Worm (Caenorhabditis elegans): ENCODE results near the gene srj-25.

- TF ChIP-seq flt-1 (GFP tag; IDR thresholded peaks at IDR 0.05) (no peak), klf-2 (GFP tag; conservative IDR thresholded peaks at IDR 0.05) (no peak), med-1 (GFP tag; optimal IDR thresholded peaks at IDR 0.05; ENCODE audit: insufficient read depth) (no peak), ztf-29 (GFP tag; IDR thresholded peaks at IDR 0.05) (no peak), ztf-23 (GFP tag; IDR thresholded peaks at IDR 0.05) (no peak)
These were observed 2.7 kb upstream of the srj-25 start, which contains the start of gene srj-24 for ce11 chrV:738770-739169.

Data from whole organism, midembryonic.